Fruit fly (Drosophila melanogaster) whole organism, prepupa: Measurements from ENCODE around the gene CG13398.

Experiments used
- Blimp-1 ChIP-seq: fragments of 200-800 bp; sonication (Bioruptor generic); optimal IDR thresholded peaks from 3 replicates; lab custom pipeline; 2017; ENCODE audit warnings: missing biosample characterization, missing genetic modification characterization, mild to moderate bottlenecking, moderate library complexity, missing genetic modification reagents
- CG10669 ChIP-seq: fragments of 200-800 bp; sonication (Bioruptor generic); optimal IDR thresholded peaks from 3 replicates; lab custom pipeline; 2018; ENCODE audit warnings: missing biosample characterization, mild to moderate bottlenecking, missing genetic modification characterization, moderate library complexity
- CG11294 ChIP-seq: fragments of 200-800 bp; sonication (Bioruptor generic); IDR thresholded peaks from 2 replicates; pipeline ENCODE4 v1.3.6; 2022; ENCODE audit warnings: missing biosample characterization, missing genetic modification characterization
- CG11762 ChIP-seq: fragments of 200-800 bp; sonication (Bioruptor generic); optimal IDR thresholded peaks from 3 replicates; lab custom pipeline; 2016; ENCODE audit warnings: missing biosample characterization, missing genetic modification characterization; ENCODE audit not compliant: insufficient read depth
- CG11902 ChIP-seq: fragments of 200-800 bp; sonication (Bioruptor generic); optimal IDR thresholded peaks from 3 replicates; lab custom pipeline; 2016; ENCODE audit warnings: missing biosample characterization, missing genetic modification characterization
- CG1621 ChIP-seq: fragments of 200-800 bp; sonication (Bioruptor generic); optimal IDR thresholded peaks from 3 replicates; lab custom pipeline; 2018; ENCODE audit warnings: missing biosample characterization, mild to moderate bottlenecking, missing genetic modification characterization
- CG3032 ChIP-seq: fragments of 200-800 bp; optimal IDR thresholded peaks from 2 replicates; lab custom pipeline; 2019; ENCODE audit warnings: missing biosample characterization, mild to moderate bottlenecking, missing genetic modification characterization, moderate library complexity
- CG32006 ChIP-seq: fragments of 200-800 bp; sonication (Bioruptor generic); optimal IDR thresholded peaks from 3 replicates; lab custom pipeline; 2017; ENCODE audit warnings: missing biosample characterization, mild to moderate bottlenecking, missing genetic modification characterization
- CG34406 ChIP-seq: fragments of 200-800 bp; sonication (Bioruptor generic); optimal IDR thresholded peaks from 3 replicates; lab custom pipeline; 2016; ENCODE audit warnings: missing biosample characterization, missing genetic modification characterization
- CG3919 ChIP-seq: fragments of 200-800 bp; sonication (Bioruptor generic); optimal IDR thresholded peaks from 3 replicates; lab custom pipeline; 2016; ENCODE audit warnings: missing biosample characterization, missing genetic modification characterization
- CG6792 ChIP-seq: fragments of 200-800 bp; sonication (Bioruptor generic); optimal IDR thresholded peaks from 3 replicates; lab custom pipeline; 2016; ENCODE audit warnings: missing biosample characterization, missing genetic modification characterization
- CG6808 ChIP-seq: fragments of 200-800 bp; sonication (Bioruptor generic); optimal IDR thresholded peaks from 3 replicates; lab custom pipeline; 2017; ENCODE audit warnings: missing biosample characterization, missing genetic modification characterization, mild to moderate bottlenecking, moderate library complexity, missing genetic modification reagents
- CG7368 ChIP-seq: fragments of 200-800 bp; sonication (Bioruptor generic); optimal IDR thresholded peaks from 3 replicates; lab custom pipeline; 2016; ENCODE audit warnings: missing biosample characterization, missing genetic modification characterization
- CG8119 ChIP-seq: fragments of 200-800 bp; sonication (Bioruptor generic); IDR thresholded peaks from 3 replicates; pipeline ENCODE4 v1.3.6; 2022; ENCODE audit warnings: missing biosample characterization, missing genetic modification characterization
- CG8319 ChIP-seq: fragments of 200-800 bp; sonication (Bioruptor generic); optimal IDR thresholded peaks from 3 replicates; lab custom pipeline; 2016; ENCODE audit warnings: missing biosample characterization, missing genetic modification characterization
- CG8632 ChIP-seq: fragments of 200-800 bp; sonication (Bioruptor generic); optimal IDR thresholded peaks from 3 replicates; lab custom pipeline; 2016; ENCODE audit warnings: missing biosample characterization, missing genetic modification characterization
- Eip75B ChIP-seq: fragments of 200-800 bp; sonication (Bioruptor generic); optimal IDR thresholded peaks from 3 replicates; lab custom pipeline; 2016; ENCODE audit warnings: missing biosample characterization, missing genetic modification characterization
- Eip93F ChIP-seq: fragments of 200-800 bp; sonication (Bioruptor generic); optimal IDR thresholded peaks from 2 replicates; lab custom pipeline; 2016; ENCODE audit warnings: missing biosample characterization, mild to moderate bottlenecking, missing genetic modification characterization
- Gug ChIP-seq: fragments of 200-800 bp; sonication (Bioruptor generic); IDR thresholded peaks from 2 replicates; pipeline ENCODE4 v1.3.6; 2022; ENCODE audit warnings: missing biosample characterization, missing genetic modification characterization
- Hr39 ChIP-seq: fragments of 200-800 bp; sonication (Bioruptor generic); optimal IDR thresholded peaks from 2 replicates; lab custom pipeline; 2016; ENCODE audit warnings: missing biosample characterization, missing genetic modification characterization
- Hr4 ChIP-seq: fragments of 200-800 bp; sonication (Bioruptor generic); optimal IDR thresholded peaks from 3 replicates; lab custom pipeline; 2016; ENCODE audit warnings: missing biosample characterization, missing genetic modification characterization
- Met ChIP-seq: fragments of 200-800 bp; sonication (Bioruptor generic); optimal IDR thresholded peaks from 3 replicates; lab custom pipeline; 2016; ENCODE audit warnings: missing biosample characterization, missing genetic modification characterization
- OdsH ChIP-seq: fragments of 200-800 bp; sonication (Bioruptor generic); optimal IDR thresholded peaks from 3 replicates; lab custom pipeline; 2016; ENCODE audit warnings: missing biosample characterization, missing genetic modification characterization
- Sox102F ChIP-seq: fragments of 200-800 bp; sonication (Bioruptor generic); optimal IDR thresholded peaks from 2 replicates; lab custom pipeline; 2016; ENCODE audit warnings: missing biosample characterization, mild to moderate bottlenecking, missing genetic modification characterization
- achi ChIP-seq: fragments of 200-800 bp; sonication (Bioruptor generic); optimal IDR thresholded peaks from 3 replicates; lab custom pipeline; 2016; ENCODE audit warnings: missing biosample characterization, missing genetic modification characterization
- cyc ChIP-seq: fragments of 200-800 bp; sonication (Bioruptor generic); optimal IDR thresholded peaks from 3 replicates; lab custom pipeline; 2016; ENCODE audit warnings: missing biosample characterization, missing genetic modification characterization
- dac ChIP-seq: fragments of 200-800 bp; sonication (Bioruptor generic); optimal IDR thresholded peaks from 2 replicates; lab custom pipeline; 2017; ENCODE audit warnings: missing biosample characterization, mild to moderate bottlenecking, missing genetic modification characterization
- dsx ChIP-seq: fragments of 200-800 bp; optimal IDR thresholded peaks from 3 replicates; lab custom pipeline; 2019; ENCODE audit warnings: missing biosample characterization, mild to moderate bottlenecking, missing genetic modification characterization, moderate library complexity; ENCODE audit not compliant: poor library complexity, severe bottlenecking
- fd59A ChIP-seq: fragments of 200-800 bp; sonication (Bioruptor generic); optimal IDR thresholded peaks from 2 replicates; lab custom pipeline; 2017; ENCODE audit warnings: missing biosample characterization, mild to moderate bottlenecking, missing genetic modification characterization, missing genetic modification reagents
- fd85E ChIP-seq: fragments of 200-800 bp; sonication (Bioruptor generic); optimal IDR thresholded peaks from 3 replicates; lab custom pipeline; 2016; ENCODE audit warnings: missing biosample characterization, missing genetic modification characterization
- fkh ChIP-seq: fragments of 200-800 bp; sonication (Bioruptor generic); optimal IDR thresholded peaks from 3 replicates; lab custom pipeline; 2017; ENCODE audit warnings: missing biosample characterization, mild to moderate bottlenecking, missing genetic modification characterization, moderate library complexity
- net ChIP-seq: fragments of 200-800 bp; sonication (Bioruptor generic); optimal IDR thresholded peaks from 3 replicates; lab custom pipeline; 2016; ENCODE audit warnings: missing biosample characterization, missing genetic modification characterization
- salr ChIP-seq, 2 experiments: fragments of 200-800 bp; sonication (Bioruptor generic); optimal IDR thresholded peaks; 3 replicates each; lab custom pipeline; 2016 to 2018; ENCODE audit warnings: missing biosample characterization in 2 of 2, missing genetic modification characterization in 2 of 2, mild to moderate bottlenecking in 1 of 2
- spab ChIP-seq: fragments of 200-800 bp; sonication (Bioruptor generic); optimal IDR thresholded peaks from 2 replicates; lab custom pipeline; 2017; ENCODE audit warnings: missing biosample characterization, mild to moderate bottlenecking, missing genetic modification characterization, missing genetic modification reagents
- ss ChIP-seq, 2 experiments: fragments of 200-800 bp; sonication (Bioruptor generic); optimal IDR thresholded peaks; 2 replicates in 1 of 2; 3 replicates in 1 of 2; lab custom pipeline; 2017 to 2018; ENCODE audit warnings: mild to moderate bottlenecking in 2 of 2, missing biosample characterization in 2 of 2, missing genetic modification characterization in 2 of 2, moderate library complexity in 1 of 2
- svp ChIP-seq: fragments of 200-800 bp; sonication (Bioruptor generic); peaks from one replicate; lab custom pipeline; 2016; ENCODE audit warnings: missing biosample characterization, missing genetic modification characterization
- vri ChIP-seq: fragments of 200-800 bp; sonication (Bioruptor generic); optimal IDR thresholded peaks from 3 replicates; lab custom pipeline; 2016; ENCODE audit warnings: missing biosample characterization, mild to moderate bottlenecking, missing genetic modification characterization

CG13398 gene

dm6 chr2L:8394180-8394579 lies 20.9 kb downstream of the CG13398 start, which contains the start of gene lectin-29Ca:
Gene lectin-29Ca, minus strand, starts transcription at chr2L:8394280.
- no peak for TF ChIP-seq CG10669 (GFP tag; lab: Kevin White, UChicago)
- TF ChIP-seq Hr4 (GFP tag; lab: Kevin White, UChicago), result no peak
- no peak for TF ChIP-seq Eip75B (GFP tag; lab: Kevin White, UChicago)
- TF ChIP-seq CG8632 (GFP tag; lab: Kevin White, UChicago), result no peak
- TF ChIP-seq fd85E (GFP tag; lab: Kevin White, UChicago), result no peak
- no peak for TF ChIP-seq CG8119 (GFP tag; lab: Robert Waterston, UW)
- no peak for TF ChIP-seq CG11762 (GFP tag; lab: Kevin White, UChicago)
- no peak for TF ChIP-seq CG8319
- TF ChIP-seq ss (GFP tag; optimal IDR thresholded peaks at IDR 0.05; lab: Kevin White, UChicago), result no peak
- TF ChIP-seq net (GFP tag; lab: Kevin White, UChicago), result no peak
- no peak for TF ChIP-seq CG3032 (tag; lab: Kevin White, UChicago)
- TF ChIP-seq fkh, result no peak
- no peak for TF ChIP-seq svp (GFP tag; lab: Kevin White, UChicago)
- no peak for TF ChIP-seq Gug
- TF ChIP-seq CG7368 (GFP tag; lab: Kevin White, UChicago), result no peak
- TF ChIP-seq, all 60 proteins: peak for 0

- TF ChIP-seq salr (GFP tag; optimal IDR thresholded peaks at IDR 0.05; lab: Kevin White, UChicago) (no peak), CG32006 (GFP tag; lab: Kevin White, UChicago) (no peak), Eip75B (GFP tag; lab: Kevin White, UChicago) (no peak), CG34406 (GFP tag; lab: Kevin White, UChicago) (no peak), Gug (no peak), vri (GFP tag; lab: Kevin White, UChicago) (no peak), cyc (GFP tag; lab: Kevin White, UChicago) (no peak), fd59A (no peak), CG6808 (no peak), dac (GFP tag; lab: Kevin White, UChicago) (no peak), CG10669 (GFP tag; lab: Kevin White, UChicago) (no peak)
Measured at dm6 chr2L:8393122-8393521, 21.9 kb downstream of the CG13398 start, which contains the start of gene Acp29AB. Gene Acp29AB, minus strand, starts transcription at chr2L:8393222.

dm6 chr2L:8392298-8392697 lies 22.8 kb downstream of the CG13398 start, which contains the start of gene CG42820:
Gene CG42820, minus strand, starts transcription at chr2L:8392398.
- no peak for TF ChIP-seq CG11294 (GFP tag; lab: Robert Waterston, UW)
- TF ChIP-seq dsx, result no peak
- no peak for TF ChIP-seq ss (GFP tag; optimal IDR thresholded peaks at IDR 0.05; lab: Kevin White, UChicago)
- TF ChIP-seq CG3919 (GFP tag; lab: Kevin White, UChicago), result no peak

dm6 chr2L:8389231-8389630 lies 25.8 kb downstream of the CG13398 start, which contains the start of gene CG42819:
Gene CG42819, minus strand, starts transcription at chr2L:8389331.
- no peak for TF ChIP-seq CG8632 (GFP tag; lab: Kevin White, UChicago)
- no peak for TF ChIP-seq achi (GFP tag; lab: Kevin White, UChicago)
- TF ChIP-seq spab (GFP tag; lab: Kevin White, UChicago), result no peak
- no peak for TF ChIP-seq cyc (GFP tag; lab: Kevin White, UChicago)
- TF ChIP-seq OdsH, result no peak
- no peak for TF ChIP-seq CG3032 (tag; lab: Kevin White, UChicago)
- no peak for TF ChIP-seq CG11762 (GFP tag; lab: Kevin White, UChicago)
- TF ChIP-seq CG7368 (GFP tag; lab: Kevin White, UChicago), result no peak

DNA sequence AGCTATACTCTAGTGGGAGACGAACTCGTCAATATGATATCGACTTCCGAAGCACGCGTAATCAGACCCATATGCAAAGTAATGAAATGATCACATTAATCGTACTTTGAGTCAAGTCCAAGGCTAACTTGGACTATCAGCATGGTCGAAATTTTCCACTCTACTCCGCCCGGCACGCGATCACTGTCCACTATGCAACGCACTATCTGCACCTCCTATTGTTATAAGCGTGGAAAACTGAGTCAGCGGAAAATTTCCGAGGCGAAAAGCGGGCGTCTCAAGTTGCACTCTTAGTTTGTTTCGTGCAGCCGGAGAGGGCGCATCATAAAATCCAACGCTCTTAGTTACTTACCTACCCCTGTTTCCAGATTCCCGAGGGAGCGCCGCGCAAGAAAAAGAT lies 29.2 kb downstream of the CG13398 start:
- TF ChIP-seq CG6792 (GFP tag; lab: Kevin White, UChicago), result no peak
- no peak for TF ChIP-seq Eip93F (GFP tag; lab: Kevin White, UChicago)
- no peak for TF ChIP-seq CG11902 (GFP tag; lab: Kevin White, UChicago)
- TF ChIP-seq net (GFP tag; lab: Kevin White, UChicago), result no peak
- TF ChIP-seq Blimp-1 (GFP tag; lab: Kevin White, UChicago), result no peak
- no peak for TF ChIP-seq Hr39 (GFP tag; lab: Kevin White, UChicago)
- no peak for TF ChIP-seq Sox102F (GFP tag; lab: Kevin White, UChicago)
- no peak for TF ChIP-seq CG8119 (GFP tag; lab: Robert Waterston, UW)
- no peak for TF ChIP-seq vri (GFP tag; lab: Kevin White, UChicago)
- no peak for TF ChIP-seq CG11762 (GFP tag; lab: Kevin White, UChicago)
- TF ChIP-seq Eip75B (GFP tag; lab: Kevin White, UChicago), result no peak
- TF ChIP-seq OdsH, result no peak
- TF ChIP-seq CG1621 (tag; lab: Kevin White, UChicago), result no peak
- TF ChIP-seq Met, result no peak
- TF ChIP-seq, all 60 proteins: peak for 0
